Worm (Caenorhabditis elegans): ENCODE data around the gene pigs-1.

- no peak for TF ChIP-seq ref-1 (GFP tag; conservative IDR thresholded peaks at IDR 0.05)
- no peak for TF ChIP-seq klf-2 (GFP tag; conservative IDR thresholded peaks at IDR 0.05)
- peak; percentile 55; the same call in 1 of the 2 replicates for TF ChIP-seq ztf-23 (GFP tag; IDR thresholded peaks at IDR 0.05)
- TF ChIP-seq med-1 (GFP tag; optimal IDR thresholded peaks at IDR 0.05; ENCODE audit: insufficient read depth): no peak
- TF ChIP-seq tab-1 (GFP tag; IDR thresholded peaks at IDR 0.05): 0 out of 2 replicates have a peak, but pooled peaks have one; percentile 45
- TF ChIP-seq T22C8.4 (GFP tag; IDR thresholded peaks at IDR 0.05): peak; percentile 73
- TF ChIP-seq flt-1 (GFP tag; IDR thresholded peaks at IDR 0.05): no peak
- peak; percentile 2 for TF ChIP-seq cog-1 (tag; optimal IDR thresholded peaks at IDR 0.05)
- TF ChIP-seq ztf-29 (GFP tag; IDR thresholded peaks at IDR 0.05): no peak
Measured at ce11 chrIV:10174932-10175732, 26.3 kb upstream of the pigs-1 start.

All from whole organism, midembryonic.